3 worm cellular contexts compared by ENCODE assay signal in genomic region chrV:13202127-13202610, ce11.
TF ChIP-seq lines count a peak whose summit lies in the region.

TSS of gene col-159 (minus strand) at chrV:13202177.
TSS of gene col-160 (minus strand) at chrV:13202189.

TF ChIP-seq in whole organism, L1 larva, 84 proteins besides CTCF, POLR2A, EP300 and RAD21 (continued from another document):
- TF ChIP-seq mep-1 (tag; optimal IDR thresholded peaks at IDR 0.05; lab: Kevin White, UChicago) (peak; percentile 15), nhr-71 (tag; optimal IDR thresholded peaks at IDR 0.05; lab: Kevin White, UChicago) (peak; percentile 60)

TF ChIP-seq in whole organism, L2 larva, 48 proteins besides CTCF, POLR2A, EP300 and RAD21 (continued from another document):
- TF ChIP-seq crh-2 (tag; optimal IDR thresholded peaks at IDR 0.05; lab: Kevin White, UChicago) (peak; percentile 36), F13H6.1 (tag; optimal IDR thresholded peaks at IDR 0.05; lab: Kevin White, UChicago) (no peak), nhr-21 (tag; optimal IDR thresholded peaks at IDR 0.05; lab: Kevin White, UChicago) (peak; percentile 44), Y55F3AM.14 (GFP tag; optimal IDR thresholded peaks at IDR 0.05; lab: Kevin White, UChicago) (peak; percentile 21), nhr-129 (tag; optimal IDR thresholded peaks at IDR 0.05; lab: Kevin White, UChicago) (peak; percentile 77), R02D3.7 (tag; optimal IDR thresholded peaks at IDR 0.05; lab: Kevin White, UChicago) (no peak)

TF ChIP-seq in whole organism, L4 larva, 104 proteins besides CTCF, POLR2A, EP300 and RAD21 (continued from another document):
- TF ChIP-seq madf-5 (GFP tag; IDR thresholded peaks at IDR 0.05; lab: Robert Waterston, UW) (no peak), zip-2 (tag; optimal IDR thresholded peaks at IDR 0.05; lab: Kevin White, UChicago) (no peak), ceh-62 (tag; optimal IDR thresholded peaks at IDR 0.05; lab: Kevin White, UChicago) (no peak), F37D6.2 (tag; optimal IDR thresholded peaks at IDR 0.05; lab: Kevin White, UChicago) (no peak), mdl-1 (tag; optimal IDR thresholded peaks at IDR 0.05; lab: Kevin White, UChicago) (peak in 1 of 2 experiments; percentile 26), mes-2 (tag; optimal IDR thresholded peaks at IDR 0.05; lab: Kevin White, UChicago; ENCODE audit: poor library complexity, severe bottlenecking) (no peak), nhr-77 (tag; optimal IDR thresholded peaks at IDR 0.05; lab: Kevin White, UChicago) (peak; percentile 40), F44E2.7 (GFP tag; IDR thresholded peaks at IDR 0.05; lab: Robert Waterston, UW) (no peak), egl-43 (GFP tag; IDR thresholded peaks at IDR 0.05; lab: Robert Waterston, UW) (no peak), snpc-4 (tag; optimal IDR thresholded peaks at IDR 0.05; lab: Kevin White, UChicago) (no peak), pha-4 (GFP tag; IDR thresholded peaks at IDR 0.05; lab: Robert Waterston, UW) (no peak), pha-4 (tag; optimal IDR thresholded peaks at IDR 0.05; lab: Kevin White, UChicago) (no peak), nhr-48 (tag; optimal IDR thresholded peaks at IDR 0.05; lab: Kevin White, UChicago) (peak; percentile 12), lin-29 (GFP tag; IDR thresholded peaks at IDR 0.05; lab: Robert Waterston, UW) (no peak), nhr-25 (tag; optimal IDR thresholded peaks at IDR 0.05; lab: Kevin White, UChicago; ENCODE audit: borderline replicate concordance, insufficient read depth) (peak; percentile 59), pqm-1 (tag; optimal IDR thresholded peaks at IDR 0.05; lab: Kevin White, UChicago) (no peak), saeg-2 (GFP tag; IDR thresholded peaks at IDR 0.05; lab: Robert Waterston, UW) (no peak), lin-15B (tag; optimal IDR thresholded peaks at IDR 0.05; lab: Kevin White, UChicago) (no peak), zfp-3 (GFP tag; conservative IDR thresholded peaks at IDR 0.05; lab: Robert Waterston, UW) (no peak), Y48G9A.11 (GFP tag; IDR thresholded peaks at IDR 0.05; lab: Robert Waterston, UW) (no peak), mep-1 (tag; optimal IDR thresholded peaks at IDR 0.05; lab: Kevin White, UChicago) (no peak), nhr-41 (GFP tag; IDR thresholded peaks at IDR 0.05; lab: Robert Waterston, UW) (no peak), hmg-1.1 (GFP tag; IDR thresholded peaks at IDR 0.05; lab: Robert Waterston, UW) (no peak), ama-1 (optimal IDR thresholded peaks at IDR 0.05; lab: Kevin White, UChicago) (no peak), dmd-6 (GFP tag; IDR thresholded peaks at IDR 0.05; lab: Robert Waterston, UW) (peak; percentile 55), ceh-20 (GFP tag; IDR thresholded peaks at IDR 0.05; lab: Robert Waterston, UW) (no peak), nhr-28 (tag; optimal IDR thresholded peaks at IDR 0.05; lab: Kevin White, UChicago) (peak; percentile 56)
